Worm (Caenorhabditis elegans) whole organism, L1 larva: ENCODE results near the gene ZC376.8.

Source experiments
- aha-1 ChIP-seq: fragments of 150-350 bp; optimal IDR thresholded peaks from 2 replicates; lab custom pipeline; 2014; ENCODE audit warnings: missing biosample characterization, missing genetic modification characterization
- egl-27 ChIP-seq, 2 experiments: fragments of 150-350 bp in 1 of 2; sonication (generic microtip); optimal IDR thresholded peaks; 3 replicates each; lab custom pipeline; 2017 to 2018; ENCODE audit warnings: missing biosample characterization in 2 of 2, missing genetic modification characterization in 2 of 2, missing genetic modification reagents in 2 of 2
- elt-2 ChIP-seq: sonication (generic microtip); optimal IDR thresholded peaks from 2 replicates; lab custom pipeline; 2016; ENCODE audit warnings: missing genetic modification characterization, mild to moderate bottlenecking, inconsistent platforms, missing compliant biosample characterization, missing genetic modification reagents
- lin-15B ChIP-seq: fragments of 150-350 bp; sonication (generic microtip); optimal IDR thresholded peaks from 3 replicates; lab custom pipeline; 2014; ENCODE audit warnings: missing biosample characterization, missing genetic modification characterization
- mep-1 ChIP-seq: fragments of 150-350 bp; optimal IDR thresholded peaks from 2 replicates; lab custom pipeline; 2014; ENCODE audit warnings: missing biosample characterization, missing genetic modification characterization
- nhr-19 ChIP-seq: fragments of 200-800 bp; sonication (Bioruptor generic); conservative IDR thresholded peaks from 2 replicates; pipeline ENCODE4 v1.3.6; 2022; ENCODE audit warnings: missing genetic modification characterization, missing compliant biosample characterization
- nhr-20 ChIP-seq: sonication (generic microtip); optimal IDR thresholded peaks from 2 replicates; lab custom pipeline; 2016; ENCODE audit warnings: mild to moderate bottlenecking, missing genetic modification characterization, missing compliant biosample characterization
- nhr-237 ChIP-seq: fragments of 150-350 bp; optimal IDR thresholded peaks from 2 replicates; lab custom pipeline; 2014; ENCODE audit warnings: missing biosample characterization, missing genetic modification characterization
- skn-1 ChIP-seq: fragments of 150-350 bp; optimal IDR thresholded peaks from 2 replicates; lab custom pipeline; 2014; ENCODE audit warnings: missing biosample characterization, missing genetic modification characterization
- snpc-4 ChIP-seq: fragments of 150-350 bp; optimal IDR thresholded peaks from 2 replicates; lab custom pipeline; 2014; ENCODE audit warnings: missing biosample characterization, missing genetic modification characterization
- snu-23 ChIP-seq: sonication (generic microtip); optimal IDR thresholded peaks from 2 replicates; lab custom pipeline; 2016; ENCODE audit warnings: missing genetic modification characterization, missing compliant biosample characterization
- unc-98 ChIP-seq: fragments of 200-800 bp; sonication (Bioruptor generic); IDR thresholded peaks from 2 replicates; pipeline ENCODE4 v1.3.6; 2022; ENCODE audit warnings: missing genetic modification characterization, missing compliant biosample characterization
- vab-15 ChIP-seq: sonication (generic microtip); optimal IDR thresholded peaks from 2 replicates; lab custom pipeline; 2017; ENCODE audit warnings: missing genotype, mild to moderate bottlenecking, missing genetic modification characterization, missing compliant biosample characterization
- ztf-11 ChIP-seq, 2 experiments: sonication (generic microtip); optimal IDR thresholded peaks; 2 replicates each; lab custom pipeline; 2016 to 2017; ENCODE audit warnings: missing genetic modification characterization in 2 of 2, missing biosample characterization in 1 of 2, missing compliant biosample characterization in 1 of 2

DNA sequence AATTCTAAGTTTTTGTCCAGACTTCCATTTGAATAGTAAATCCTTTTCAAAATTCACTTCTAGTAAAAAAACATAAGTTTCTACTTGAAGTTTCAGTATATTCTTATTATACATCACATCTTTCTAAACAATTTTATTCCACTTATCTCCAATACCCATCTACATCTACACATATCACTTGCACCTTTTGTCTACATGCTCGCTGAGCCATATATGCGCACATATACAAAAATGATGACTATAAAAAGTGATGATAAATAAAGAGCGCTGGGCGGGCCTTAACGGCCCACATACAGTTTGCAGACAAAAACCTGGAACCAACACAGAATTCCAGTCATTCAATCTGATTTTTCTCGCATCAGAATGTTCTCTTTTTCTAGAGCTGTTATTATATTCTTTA lies 23.6 kb upstream of the ZC376.8 start, which contains the start of gene AH10.2:
- TF ChIP-seq egl-27 (tag; optimal IDR thresholded peaks at IDR 0.05; lab: Kevin White, UChicago) (no peak), elt-2 (no peak), mep-1 (tag; lab: Kevin White, UChicago) (no peak), snpc-4 (tag; lab: Kevin White, UChicago) (no peak), nhr-20 (no peak), unc-98 (GFP tag; lab: Robert Waterston, UW) (no peak), nhr-237 (no peak), aha-1 (tag; lab: Kevin White, UChicago) (no peak), lin-15B (tag; lab: Kevin White, UChicago) (no peak), skn-1 (tag; lab: Kevin White, UChicago) (no peak), ztf-11 (tag; optimal IDR thresholded peaks at IDR 0.05; lab: Kevin White, UChicago) (no peak), nhr-19 (no peak), vab-15 (tag; lab: Kevin White, UChicago) (no peak), snu-23 (GFP tag; lab: Kevin White, UChicago) (no peak)
